Fruit fly (Drosophila melanogaster): ENCODE data around the gene CG8679.

The CG8679 gene

DNA sequence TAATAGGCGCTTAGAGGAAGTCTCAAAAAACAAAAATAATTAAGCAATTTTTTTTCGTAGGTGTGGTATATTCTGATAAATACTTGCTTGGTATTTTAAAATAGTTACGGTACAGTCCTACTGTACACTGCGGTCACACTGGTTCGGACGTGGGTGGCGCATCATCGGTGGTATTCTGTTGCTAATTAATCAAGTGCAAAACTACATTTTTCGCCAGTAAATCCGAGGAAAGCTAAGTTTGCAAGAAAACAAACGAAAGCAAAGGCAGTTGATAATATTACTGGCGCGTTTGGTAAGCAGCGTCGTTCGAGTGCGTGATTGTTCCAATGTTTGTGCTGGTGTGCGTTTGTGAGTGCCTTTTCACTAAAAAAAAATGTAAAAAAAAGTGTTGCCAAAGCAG lies 44.5 kb upstream of the CG8679 start, which contains the start of gene CG8671 (continued):
- TF ChIP-seq corto (GFP tag; optimal IDR thresholded peaks at IDR 0.05) = no peak
- TF ChIP-seq Oaz (GFP tag; IDR thresholded peaks at IDR 0.05) = no peak
- 0 out of 2 replicates have a peak, but pooled peaks have one; percentile 6 for TF ChIP-seq Scr (GFP tag; IDR thresholded peaks at IDR 0.05; ENCODE audit: partially characterized antibody)
- TF ChIP-seq Hsf (GFP tag; optimal IDR thresholded peaks at IDR 0.05) = no peak
- TF ChIP-seq CG12659 (GFP tag; optimal IDR thresholded peaks at IDR 0.05) = peak; percentile 66
- peak in 1 of 2 experiments; percentile 4 for TF ChIP-seq crp (GFP tag; optimal IDR thresholded peaks at IDR 0.05)
- peak in 1 of 2 experiments; percentile 44 for TF ChIP-seq Pdp1 (GFP tag; optimal IDR thresholded peaks at IDR 0.05)
- TF ChIP-seq Lhr (GFP tag; optimal IDR thresholded peaks at IDR 0.05) = peak; percentile 43
- peak; percentile 19 for TF ChIP-seq Ets65A (GFP tag)
- TF ChIP-seq exex (tag; optimal IDR thresholded peaks at IDR 0.05) = no peak
- peak; percentile 82 for TF ChIP-seq Med (GFP tag)
- no peak for TF ChIP-seq CG7357 (GFP tag; IDR thresholded peaks at IDR 0.05)
- TF ChIP-seq CG17328 (GFP tag; IDR thresholded peaks at IDR 0.05) = 0 out of 2 replicates have a peak, but pooled peaks have one; percentile 16
- TF ChIP-seq CG10267 (tag; optimal IDR thresholded peaks at IDR 0.05) = peak; percentile 36
- TF ChIP-seq CG13287 (GFP tag; IDR thresholded peaks at IDR 0.05; ENCODE audit: partially characterized antibody) = peak; percentile 47; the same call in 1 of the 2 replicates
- TF ChIP-seq CG12391 (tag; optimal IDR thresholded peaks at IDR 0.05) = peak; percentile 30
- TF ChIP-seq pzg (GFP tag; optimal IDR thresholded peaks at IDR 0.05) = peak; percentile 74
- TF ChIP-seq NfI (GFP tag; optimal IDR thresholded peaks at IDR 0.05) = peak; percentile 14
- no peak for TF ChIP-seq z (GFP tag; IDR thresholded peaks at IDR 0.05)
- TF ChIP-seq zf30C (GFP tag; optimal IDR thresholded peaks at IDR 0.05) = no peak
- no peak for TF ChIP-seq schlank (tag; optimal IDR thresholded peaks at IDR 0.05)
- no peak for TF ChIP-seq C15 (GFP tag; IDR thresholded peaks at IDR 0.05)
- no peak for TF ChIP-seq CG31224 (GFP tag; IDR thresholded peaks at IDR 0.05)
- peak; percentile 29 for TF ChIP-seq repo (GFP tag; optimal IDR thresholded peaks at IDR 0.05)
- TF ChIP-seq Mes4 (GFP tag; optimal IDR thresholded peaks at IDR 0.05) = no peak
- peak; percentile 14 for TF ChIP-seq nom (GFP tag; optimal IDR thresholded peaks at IDR 0.05)
- peak; percentile 7 for TF ChIP-seq CG15601 (tag; optimal IDR thresholded peaks at IDR 0.05)
- TF ChIP-seq gfzf (GFP tag; optimal IDR thresholded peaks at IDR 0.05) = peak; percentile 90
- peak; percentile 62 for TF ChIP-seq CG1603 (tag; optimal IDR thresholded peaks at IDR 0.05)
- no peak for TF ChIP-seq Hr39 (optimal IDR thresholded peaks at IDR 0.05)

dm6 chr2L:21260869-21261268 lies 42.5 kb upstream of the CG8679 start:
- TF ChIP-seq CG8290 (GFP tag; optimal IDR thresholded peaks at IDR 0.05) (peak; percentile 4), CG8290 (tag; optimal IDR thresholded peaks at IDR 0.05) (no peak), CG6854 (GFP tag; optimal IDR thresholded peaks at IDR 0.05) (no peak), CG16813 (GFP tag; IDR thresholded peaks at IDR 0.05; ENCODE audit: partially characterized antibody) (0 out of 3 replicates have a peak, but pooled peaks have one; percentile 34), CG9797 (GFP tag; optimal IDR thresholded peaks at IDR 0.05) (peak; percentile 74), CG10267 (tag; optimal IDR thresholded peaks at IDR 0.05) (peak; percentile 52), Sry-δ (GFP tag; optimal IDR thresholded peaks at IDR 0.05) (peak; percentile 43), BEAF-32 (GFP tag; optimal IDR thresholded peaks at IDR 0.05) (peak; percentile 44), CG1603 (tag; optimal IDR thresholded peaks at IDR 0.05) (peak; percentile 56), Hsf (GFP tag; optimal IDR thresholded peaks at IDR 0.05) (peak; percentile 13), gro (GFP tag; optimal IDR thresholded peaks at IDR 0.05) (peak; percentile 57), CG4617 (GFP tag; optimal IDR thresholded peaks at IDR 0.05; ENCODE audit: borderline replicate concordance) (peak; percentile 43), CG4424 (GFP tag; optimal IDR thresholded peaks at IDR 0.05) (peak; percentile 17), CG2712 (tag; optimal IDR thresholded peaks at IDR 0.05) (peak; percentile 41), sug (tag; optimal IDR thresholded peaks at IDR 0.05) (peak; percentile 14), PHDP (tag; optimal IDR thresholded peaks at IDR 0.05) (peak; percentile 21), CG15696 (tag; optimal IDR thresholded peaks at IDR 0.05) (peak; percentile 28), D (optimal IDR thresholded peaks at IDR 0.05) (no peak), D (GFP tag; optimal IDR thresholded peaks at IDR 0.05) (peak; percentile 25), wek (GFP tag; optimal IDR thresholded peaks at IDR 0.05) (peak; percentile 99), esg (GFP tag; conservative IDR thresholded peaks at IDR 0.05) (no peak), CG15514 (GFP tag; optimal IDR thresholded peaks at IDR 0.05) (peak; percentile 72), Bdp1 (GFP tag; optimal IDR thresholded peaks at IDR 0.05) (peak; percentile 15)

Data from whole organism, embryonic.